Worm (Caenorhabditis elegans) whole organism, young adult: ENCODE results near the gene srh-16.

Experiments
- aptf-2 ChIP-seq: fragments of 200-800 bp; sonication (Bioruptor generic); conservative IDR thresholded peaks from 2 replicates; pipeline ENCODE4 v1.3.6; 2022; ENCODE audit warnings: missing genetic modification reagents, missing genetic modification characterization, missing compliant biosample characterization
- die-1 ChIP-seq: sonication (generic microtip); optimal IDR thresholded peaks from 2 replicates; lab custom pipeline; 2016; ENCODE audit warnings: missing genotype, mild to moderate bottlenecking, missing genetic modification characterization, missing compliant biosample characterization
- dpl-1 ChIP-seq: fragments of 150-350 bp; optimal IDR thresholded peaks from 2 replicates; lab custom pipeline; 2014; ENCODE audit warnings: missing biosample characterization, missing genetic modification reagents, missing genetic modification characterization
- mes-4 ChIP-seq: sonication (generic microtip); optimal IDR thresholded peaks from 2 replicates; lab custom pipeline; 2016; ENCODE audit warnings: missing genotype, missing genetic modification characterization, missing compliant biosample characterization
- pha-4 ChIP-seq: fragments of 150-350 bp; sonication (generic microtip); optimal IDR thresholded peaks from 2 replicates; lab custom pipeline; 2014; ENCODE audit warnings: missing biosample characterization, missing genetic modification reagents, missing genetic modification characterization
- snpc-1.3 ChIP-seq: sonication (generic microtip); optimal IDR thresholded peaks from 2 replicates; lab custom pipeline; 2017; ENCODE audit warnings: missing genetic modification characterization, mild to moderate bottlenecking, missing compliant biosample characterization, antibody characterized with exemption, moderate library complexity, missing genotype, missing genetic modification reagents; ENCODE audit not compliant: insufficient read depth
- snpc-4 ChIP-seq, 5 experiments: fragments of 150-350 bp in 1 of 5; sonication (generic microtip) in 4 of 5; optimal IDR thresholded peaks; 2 replicates each; lab custom pipeline; 2014 to 2018; ENCODE audit warnings: missing genetic modification characterization in 5 of 5, missing biosample characterization in 3 of 5, antibody characterized with exemption in 2 of 5, mild to moderate bottlenecking in 2 of 5, missing compliant biosample characterization in 2 of 5, missing genotype in 2 of 5, moderate library complexity in 2 of 5, missing genetic modification reagents in 1 of 5
- ztf-3 ChIP-seq: fragments of 200-800 bp; sonication (Bioruptor generic); optimal IDR thresholded peaks from 2 replicates; lab custom pipeline; 2018; ENCODE audit warnings: mild to moderate bottlenecking, missing genetic modification characterization, missing compliant biosample characterization

DNA sequence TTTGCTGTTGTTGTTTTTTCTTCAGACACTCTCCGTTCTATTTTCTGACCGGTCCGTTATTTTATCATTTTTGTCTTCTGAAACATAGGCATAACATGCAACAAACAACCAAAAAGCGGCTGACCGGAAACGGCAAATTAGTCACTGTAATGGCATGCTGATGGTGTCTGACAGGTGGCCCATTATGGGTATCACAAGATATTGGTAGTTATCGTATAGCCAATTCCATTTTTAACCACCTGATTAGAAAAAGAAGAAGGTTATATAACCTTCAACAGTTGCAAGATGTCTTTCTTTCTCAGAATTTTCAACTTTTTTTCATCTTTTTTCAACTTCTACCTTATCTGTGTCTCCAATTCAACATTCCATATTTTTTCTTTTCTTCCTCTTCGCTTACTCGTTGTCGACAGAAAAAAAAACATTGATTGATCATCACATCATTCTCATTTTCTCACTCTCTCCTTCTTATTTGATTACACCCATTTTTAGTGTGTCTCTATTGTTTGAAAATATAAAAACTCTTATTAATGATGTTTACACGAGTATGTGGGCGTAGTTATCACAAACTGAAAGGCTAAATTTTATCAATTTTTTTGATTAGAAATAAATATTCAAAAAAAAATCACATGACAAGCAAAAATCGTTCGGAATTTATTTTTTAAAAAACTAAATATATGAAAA, 9.3 kb downstream of the srh-16 start:
- TF ChIP-seq snpc-1.3 (tag; lab: Kevin White, UChicago) (no peak), die-1 (tag; lab: Kevin White, UChicago) (no peak), snpc-4 (GFP tag; optimal IDR thresholded peaks at IDR 0.05; lab: Kevin White, UChicago) (no peak), snpc-4 (tag; optimal IDR thresholded peaks at IDR 0.05; lab: Kevin White, UChicago) (no peak), aptf-2 (no peak), pha-4 (tag; lab: Kevin White, UChicago) (no peak), dpl-1 (GFP tag; lab: Kevin White, UChicago) (no peak), mes-4 (tag; lab: Kevin White, UChicago) (no peak), ztf-3 (GFP tag; lab: Kevin White, UChicago) (no peak)
